Fruit fly (Drosophila melanogaster) whole organism, embryonic: ENCODE measurements around the gene CG7841.

Experiments used
- Antp ChIP-seq: fragments of 200-800 bp; sonication (Bioruptor generic); optimal IDR thresholded peaks from 3 replicates; lab custom pipeline; 2016; ENCODE audit warnings: missing biosample characterization, missing genetic modification characterization
- CG11247 ChIP-seq: fragments of 200-800 bp; sonication (Bioruptor generic); IDR thresholded peaks from 2 replicates; pipeline ENCODE4 v1.3.6; 2022; ENCODE audit warnings: missing biosample characterization, missing genetic modification characterization
- CG11504 ChIP-seq: fragments of 200-800 bp; sonication (Bioruptor generic); optimal IDR thresholded peaks from 3 replicates; lab custom pipeline; 2019; ENCODE audit warnings: missing biosample characterization, mild to moderate bottlenecking, missing genetic modification characterization, moderate library complexity
- CG12299 ChIP-seq: fragments of 200-800 bp; sonication (Bioruptor generic); optimal IDR thresholded peaks from 2 replicates; lab custom pipeline; 2018; ENCODE audit warnings: missing biosample characterization, mild to moderate bottlenecking, missing genetic modification characterization
- CG12769 ChIP-seq: fragments of 200-800 bp; sonication (Bioruptor generic); optimal IDR thresholded peaks from 2 replicates; lab custom pipeline; 2019; ENCODE audit warnings: missing biosample characterization, mild to moderate bottlenecking, missing genetic modification characterization, moderate library complexity
- CG14965 ChIP-seq: fragments of 200-800 bp; sonication (Bioruptor generic); optimal IDR thresholded peaks from 2 replicates; lab custom pipeline; 2016; ENCODE audit warnings: missing biosample characterization, missing genetic modification characterization, borderline replicate concordance
- CG15073 ChIP-seq: fragments of 200-800 bp; sonication (Bioruptor generic); optimal IDR thresholded peaks from 2 replicates; lab custom pipeline; 2016; ENCODE audit warnings: missing biosample characterization, missing genetic modification characterization
- CG1603 ChIP-seq: fragments of 200-800 bp; sonication (Bioruptor generic); optimal IDR thresholded peaks from 2 replicates; lab custom pipeline; 2019; ENCODE audit warnings: missing biosample characterization, mild to moderate bottlenecking, missing genetic modification characterization, moderate library complexity
- CG18262 ChIP-seq: fragments of 200-800 bp; optimal IDR thresholded peaks from 3 replicates; lab custom pipeline; 2019; ENCODE audit warnings: missing biosample characterization, mild to moderate bottlenecking, missing genetic modification characterization, moderate library complexity
- CG2712 ChIP-seq: fragments of 200-800 bp; optimal IDR thresholded peaks from 3 replicates; lab custom pipeline; 2019; ENCODE audit warnings: missing biosample characterization, mild to moderate bottlenecking, missing genetic modification characterization, moderate library complexity
- CG2875 ChIP-seq: fragments of 200-800 bp; sonication (Bioruptor generic); optimal IDR thresholded peaks from 2 replicates; lab custom pipeline; 2017; ENCODE audit warnings: missing biosample characterization, mild to moderate bottlenecking, missing genetic modification characterization, missing genetic modification reagents
- CG2889 ChIP-seq: fragments of 200-800 bp; sonication (Bioruptor generic); IDR thresholded peaks from 3 replicates; pipeline ENCODE4 v1.3.6; 2022; ENCODE audit warnings: missing biosample characterization, missing genetic modification characterization
- CG31365 ChIP-seq: fragments of 200-800 bp; sonication (Bioruptor generic); optimal IDR thresholded peaks from 2 replicates; lab custom pipeline; 2018; ENCODE audit warnings: missing biosample characterization, mild to moderate bottlenecking, missing genetic modification characterization
- CG34224 ChIP-seq: fragments of 200-800 bp; sonication (Bioruptor generic); IDR thresholded peaks from 3 replicates; pipeline ENCODE4 v1.3.6; 2022; ENCODE audit warnings: missing biosample characterization, missing genetic modification characterization; ENCODE audit not compliant: partially characterized antibody
- CG42726 ChIP-seq: fragments of 200-800 bp; sonication (Bioruptor generic); IDR thresholded peaks from 2 replicates; pipeline ENCODE4 v1.3.6; 2022; ENCODE audit warnings: missing biosample characterization, missing genetic modification characterization; ENCODE audit not compliant: partially characterized antibody
- CG4424 ChIP-seq: fragments of 200-800 bp; sonication (Bioruptor generic); optimal IDR thresholded peaks from 3 replicates; lab custom pipeline; 2016; ENCODE audit warnings: missing biosample characterization, missing genetic modification characterization
- CG6683 ChIP-seq: fragments of 200-800 bp; sonication (Bioruptor generic); optimal IDR thresholded peaks from 2 replicates; lab custom pipeline; 2017; ENCODE audit warnings: missing biosample characterization, mild to moderate bottlenecking, missing genetic modification characterization, missing genetic modification reagents
- CG8944 ChIP-seq: fragments of 200-800 bp; sonication (Bioruptor generic); optimal IDR thresholded peaks from 3 replicates; lab custom pipeline; 2016; ENCODE audit warnings: missing biosample characterization, missing genetic modification characterization
- CG9215 ChIP-seq: fragments of 200-800 bp; sonication (Bioruptor generic); IDR thresholded peaks from 2 replicates; pipeline ENCODE4 v1.3.6; 2022; ENCODE audit warnings: missing biosample characterization, missing genetic modification characterization
- CG9727 ChIP-seq: fragments of 200-800 bp; sonication (Bioruptor generic); optimal IDR thresholded peaks from 3 replicates; lab custom pipeline; 2017; ENCODE audit warnings: missing biosample characterization, mild to moderate bottlenecking, missing genetic modification characterization
- Camta ChIP-seq: fragments of 200-800 bp; sonication (Bioruptor generic); optimal IDR thresholded peaks from 2 replicates; lab custom pipeline; 2016; ENCODE audit warnings: missing biosample characterization, missing genetic modification characterization
- Eip74EF ChIP-seq, 2 experiments: fragments of 200-800 bp in 1 of 2; fragments of >200 bp in 1 of 2; sonication (Bioruptor generic) in 1 of 2; optimal IDR thresholded peaks; 2 replicates each; lab custom pipeline; 2017 to 2019; ENCODE audit warnings: missing biosample characterization in 2 of 2, missing genetic modification characterization in 2 of 2, mild to moderate bottlenecking in 1 of 2, moderate library complexity in 1 of 2
- Ets97D ChIP-seq: fragments of 200-800 bp; sonication (Bioruptor generic); optimal IDR thresholded peaks from 3 replicates; lab custom pipeline; 2016; ENCODE audit warnings: missing biosample characterization, missing genetic modification characterization
- Gug ChIP-seq: fragments of 200-800 bp; sonication (Bioruptor generic); IDR thresholded peaks from 4 replicates; pipeline ENCODE4 v1.3.6; 2022; ENCODE audit warnings: missing biosample characterization, missing genetic modification characterization
- H2.0 ChIP-seq: fragments of 200-800 bp; sonication (Bioruptor generic); IDR thresholded peaks from 2 replicates; pipeline ENCODE4 v1.3.6; 2022; ENCODE audit warnings: missing biosample characterization, missing genetic modification characterization
- Hmr ChIP-seq: fragments of 200-800 bp; sonication (Bioruptor generic); optimal IDR thresholded peaks from 3 replicates; lab custom pipeline; 2017; ENCODE audit warnings: mild to moderate bottlenecking, missing biosample characterization, missing genetic modification reagents, missing genetic modification characterization
- MTF-1 ChIP-seq: fragments of 200-800 bp; sonication (Bioruptor generic); optimal IDR thresholded peaks from 2 replicates; lab custom pipeline; 2018; ENCODE audit warnings: missing biosample characterization, mild to moderate bottlenecking, missing genetic modification characterization, borderline replicate concordance
- NK7.1 ChIP-seq: fragments of 200-800 bp; sonication (Bioruptor generic); optimal IDR thresholded peaks from 3 replicates; lab custom pipeline; 2016; ENCODE audit warnings: missing biosample characterization, missing genetic modification characterization
- Nf-YA ChIP-seq: fragments of 200-800 bp; sonication (Bioruptor generic); IDR thresholded peaks from 2 replicates; pipeline ENCODE4 v1.3.6; 2022; ENCODE audit warnings: missing biosample characterization, missing genetic modification characterization
- Nf-YC ChIP-seq: fragments of 200-800 bp; optimal IDR thresholded peaks from 3 replicates; lab custom pipeline; 2019; ENCODE audit warnings: missing biosample characterization, mild to moderate bottlenecking, missing genetic modification characterization, moderate library complexity
- btn ChIP-seq: fragments of 200-800 bp; sonication (Bioruptor generic); optimal IDR thresholded peaks from 2 replicates; lab custom pipeline; 2016; ENCODE audit warnings: missing biosample characterization, missing genetic modification characterization
- corto ChIP-seq: fragments of 200-800 bp; sonication (Bioruptor generic); optimal IDR thresholded peaks from 2 replicates; lab custom pipeline; 2016; ENCODE audit warnings: missing biosample characterization, mild to moderate bottlenecking, missing genetic modification characterization, moderate library complexity
- crol ChIP-seq: fragments of 200-800 bp; sonication (Bioruptor generic); IDR thresholded peaks from 2 replicates; pipeline ENCODE4 v1.3.6; 2022; ENCODE audit warnings: missing biosample characterization, missing genetic modification characterization
- dimm ChIP-seq: fragments of 200-800 bp; sonication (Bioruptor generic); IDR thresholded peaks from 2 replicates; pipeline ENCODE4 v1.3.6; 2022; ENCODE audit warnings: missing biosample characterization, missing genetic modification characterization
- dm ChIP-seq: fragments of 200-800 bp; sonication (Bioruptor generic); optimal IDR thresholded peaks from 3 replicates; lab custom pipeline; 2016; ENCODE audit warnings: missing biosample characterization, missing genetic modification characterization
- dmrt99B ChIP-seq: fragments of 200-800 bp; sonication (Bioruptor generic); optimal IDR thresholded peaks from 2 replicates; lab custom pipeline; 2018; ENCODE audit warnings: missing biosample characterization, mild to moderate bottlenecking, missing genetic modification characterization, moderate library complexity
- en ChIP-seq: fragments of 200-800 bp; sonication (Bioruptor generic); optimal IDR thresholded peaks from 2 replicates; lab custom pipeline; 2016; ENCODE audit warnings: missing biosample characterization, missing genetic modification characterization
- fd102C ChIP-seq: fragments of 200-800 bp; sonication (Bioruptor generic); optimal IDR thresholded peaks from 2 replicates; lab custom pipeline; 2018; ENCODE audit warnings: missing biosample characterization, mild to moderate bottlenecking, missing genetic modification characterization, moderate library complexity
- fd3F ChIP-seq: fragments of 200-800 bp; sonication (Bioruptor generic); optimal IDR thresholded peaks from 2 replicates; lab custom pipeline; 2018; ENCODE audit warnings: missing biosample characterization, mild to moderate bottlenecking, missing genetic modification characterization, moderate library complexity
- ftz-f1 ChIP-seq: fragments of 200-800 bp; sonication (Bioruptor generic); optimal IDR thresholded peaks from 2 replicates; lab custom pipeline; 2016; ENCODE audit warnings: missing biosample characterization, missing genetic modification characterization
- gcm ChIP-seq: fragments of 200-800 bp; sonication (Bioruptor generic); optimal IDR thresholded peaks from 2 replicates; lab custom pipeline; 2019; ENCODE audit warnings: missing biosample characterization, mild to moderate bottlenecking, missing genetic modification characterization, moderate library complexity
- gt ChIP-seq: fragments of 200-800 bp; sonication (Bioruptor generic); IDR thresholded peaks from 2 replicates; pipeline ENCODE4 v1.3.6; 2022; ENCODE audit warnings: missing biosample characterization, missing genetic modification characterization
- h ChIP-seq: fragments of >200 bp; optimal IDR thresholded peaks from 2 replicates; lab custom pipeline; 2017
- ken ChIP-seq: fragments of 200-800 bp; sonication (Bioruptor generic); IDR thresholded peaks from 3 replicates; pipeline ENCODE4 v1.3.6; 2022; ENCODE audit warnings: missing biosample characterization, missing genetic modification characterization
- nerfin-1 ChIP-seq: fragments of 200-800 bp; sonication (Bioruptor generic); optimal IDR thresholded peaks from 3 replicates; lab custom pipeline; 2019; ENCODE audit warnings: missing biosample characterization, mild to moderate bottlenecking, missing genetic modification characterization, moderate library complexity
- otp ChIP-seq: fragments of 200-800 bp; sonication (Bioruptor generic); IDR thresholded peaks from 3 replicates; pipeline ENCODE4, ENCODE4 v1.3.6; 2022; ENCODE audit warnings: missing biosample characterization, missing genetic modification characterization
- rib ChIP-seq: fragments of 200-800 bp; sonication (Bioruptor generic); IDR thresholded peaks from 2 replicates; pipeline ENCODE4 v1.3.6; 2022; ENCODE audit warnings: missing biosample characterization, missing genetic modification characterization
- scrt ChIP-seq: fragments of 200-800 bp; sonication (Bioruptor generic); optimal IDR thresholded peaks from 2 replicates; lab custom pipeline; 2018; ENCODE audit warnings: missing biosample characterization, mild to moderate bottlenecking, missing genetic modification characterization, moderate library complexity
- shn ChIP-seq: fragments of 200-800 bp; sonication (Bioruptor generic); optimal IDR thresholded peaks from 3 replicates; lab custom pipeline; 2016; ENCODE audit warnings: missing biosample characterization, missing genetic modification characterization
- slou ChIP-seq: fragments of 200-800 bp; sonication (Bioruptor generic); optimal IDR thresholded peaks from 3 replicates; lab custom pipeline; 2016; ENCODE audit warnings: missing biosample characterization, missing genetic modification characterization

The CG7841 gene

dm6 chr3L:15532368-15533030, 24.4 kb upstream of the CG7841 start (continued):
- TF ChIP-seq CG9215 (no peak), dm (GFP tag; lab: Kevin White, UChicago) (no peak), CG18262 (peak; percentile 79), Eip74EF (GFP tag; optimal IDR thresholded peaks at IDR 0.05; lab: Kevin White, UChicago) (no peak), CG42726 (GFP tag; lab: Robert Waterston, UW) (no peak), CG2875 (GFP tag; lab: Kevin White, UChicago) (no peak), en (GFP tag; lab: Kevin White, UChicago) (no peak), MTF-1 (no peak), dmrt99B (peak; percentile 63), fd3F (GFP tag; lab: Kevin White, UChicago) (no peak), Hmr (GFP tag; lab: Kevin White, UChicago) (no peak), nerfin-1 (no peak), dimm (GFP tag; lab: Robert Waterston, UW) (0 out of 2 replicates have a peak, but pooled peaks have one; percentile 23), CG4424 (GFP tag; lab: Kevin White, UChicago) (peak; percentile 63), CG2712 (tag; lab: Kevin White, UChicago) (peak; percentile 61), Ets97D (no peak), Nf-YA (GFP tag; lab: Robert Waterston, UW) (peak; percentile 53; the same call in 1 of the 2 replicates), ftz-f1 (no peak), NK7.1 (GFP tag; lab: Kevin White, UChicago) (no peak), CG34224 (GFP tag; lab: Robert Waterston, UW) (no peak), h (lab: Kevin White, UChicago) (no peak), scrt (GFP tag; lab: Kevin White, UChicago) (no peak), CG1603 (tag; lab: Kevin White, UChicago) (no peak), CG6683 (GFP tag; lab: Kevin White, UChicago) (no peak), CG12299 (no peak), btn (GFP tag; lab: Kevin White, UChicago) (no peak), Nf-YC (no peak), CG9727 (GFP tag; lab: Kevin White, UChicago) (peak; percentile 68), gt (GFP tag; lab: Robert Waterston, UW) (no peak), CG31365 (no peak), slou (GFP tag; lab: Kevin White, UChicago) (no peak), ken (GFP tag; lab: Robert Waterston, UW) (no peak), CG12769 (peak; percentile 68), CG2889 (no peak), fd102C (GFP tag; lab: Kevin White, UChicago) (no peak), gcm (GFP tag; lab: Kevin White, UChicago) (peak; percentile 79), corto (no peak), crol (peak; percentile 76), CG11504 (tag; lab: Kevin White, UChicago) (peak; percentile 76), CG15073 (GFP tag; lab: Kevin White, UChicago) (no peak), Gug (GFP tag; lab: Robert Waterston, UW) (peak; percentile 21; the same call in 1 of the 4 replicates), Camta (no peak), H2.0 (peak; percentile 55; the same call in 1 of the 2 replicates), Antp (GFP tag; lab: Kevin White, UChicago) (peak; percentile 27), otp (GFP tag; lab: Robert Waterston, UW) (0 out of 3 replicates have a peak, but pooled peaks have one; percentile 43), shn (GFP tag; lab: Kevin White, UChicago) (no peak), CG8944 (no peak), CG14965 (no peak), rib (0 out of 2 replicates have a peak, but pooled peaks have one; percentile 58), CG11247 (GFP tag; lab: Robert Waterston, UW) (0 out of 2 replicates have a peak, but pooled peaks have one; percentile 18)
